Fruit fly (Drosophila melanogaster): ENCODE results near the gene Arp5.

dm6 chr3R:18185385-18185784 is at the start of gene Arp5, which contains the start of gene CG7208:
- TF ChIP-seq CG32264 (GFP tag; optimal IDR thresholded peaks at IDR 0.05) (no peak), Dfd (GFP tag; optimal IDR thresholded peaks at IDR 0.05) (no peak), lola (GFP tag; optimal IDR thresholded peaks at IDR 0.05) (no peak)

Measured in whole organism, wandering third instar larva.